Fruit fly (Drosophila melanogaster): Measurements from ENCODE around the gene RpS21.

The RpS21 gene

DNA sequence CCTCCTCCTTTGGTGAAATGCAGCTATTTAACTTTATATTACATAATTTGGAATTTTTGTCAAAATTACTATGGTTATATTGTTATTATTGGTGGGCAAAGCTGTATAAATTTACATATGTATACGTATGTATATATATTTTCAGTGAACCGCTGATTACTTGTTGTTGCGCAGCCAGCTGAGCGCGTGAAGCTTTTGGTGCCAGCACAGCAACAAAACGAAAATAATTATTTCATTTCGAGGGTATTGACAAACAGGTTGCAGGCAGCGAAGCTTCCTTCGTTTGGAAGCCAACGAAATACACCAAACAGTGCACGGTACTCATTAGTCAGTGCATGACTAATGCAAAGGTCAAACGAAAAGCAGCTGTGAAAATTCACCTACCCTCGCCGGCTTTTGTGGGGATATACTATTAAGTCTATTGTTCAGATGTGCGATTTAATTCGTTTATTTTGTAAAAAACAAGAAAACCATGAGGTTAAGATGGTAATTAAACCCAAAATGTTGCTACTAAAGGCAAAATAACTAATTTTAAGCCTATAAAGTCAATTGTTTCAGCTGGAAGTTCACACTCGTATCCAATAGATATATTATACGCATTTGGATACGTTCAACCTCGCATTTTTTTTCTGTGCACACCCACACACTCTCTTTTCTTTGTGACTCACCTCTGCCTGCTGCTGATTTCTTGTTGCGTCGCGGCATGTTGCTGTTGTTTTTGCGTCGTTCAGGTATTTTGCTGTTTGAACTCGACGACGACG, 17.3 kb downstream of the RpS21 start (continued):
- TF ChIP-seq Meics (GFP tag; optimal IDR thresholded peaks at IDR 0.05) = peak; percentile 63
- no peak for TF ChIP-seq dmrt11E (tag; optimal IDR thresholded peaks at IDR 0.05)
- no peak for TF ChIP-seq CG17359 (tag; optimal IDR thresholded peaks at IDR 0.05)
- no peak for TF ChIP-seq Deaf1 (tag; optimal IDR thresholded peaks at IDR 0.05)
- TF ChIP-seq CG18011 (GFP tag; optimal IDR thresholded peaks at IDR 0.05) = no peak
- TF ChIP-seq Elba2 (GFP tag; optimal IDR thresholded peaks at IDR 0.05) = no peak
- TF ChIP-seq CG13296 (GFP tag; optimal IDR thresholded peaks at IDR 0.05) = no peak
- TF ChIP-seq Dip2 (GFP tag; IDR thresholded peaks at IDR 0.05) = no peak
- TF ChIP-seq Nf-YC (tag; optimal IDR thresholded peaks at IDR 0.05) = no peak
- no peak for TF ChIP-seq Fer1 (GFP tag; optimal IDR thresholded peaks at IDR 0.05)
- no peak for TF ChIP-seq wdn (GFP tag; IDR thresholded peaks at IDR 0.05)
- TF ChIP-seq CG10209 (GFP tag; optimal IDR thresholded peaks at IDR 0.05) = no peak
- no peak for TF ChIP-seq CG6791 (GFP tag; IDR thresholded peaks at IDR 0.05; ENCODE audit: partially characterized antibody)
- peak; percentile 50 for TF ChIP-seq mam (GFP tag; optimal IDR thresholded peaks at IDR 0.05)
- TF ChIP-seq Dfd (GFP tag; optimal IDR thresholded peaks at IDR 0.05) = no peak
- 0 out of 2 replicates have a peak, but pooled peaks have one; percentile 29 for TF ChIP-seq chm (GFP tag; IDR thresholded peaks at IDR 0.05)
- TF ChIP-seq Stat92E (GFP tag; optimal IDR thresholded peaks at IDR 0.05) = no peak
- no peak for TF ChIP-seq CG14441 (GFP tag; IDR thresholded peaks at IDR 0.05)
- TF ChIP-seq CG12942 (GFP tag; optimal IDR thresholded peaks at IDR 0.05) = no peak
- TF ChIP-seq al (GFP tag; IDR thresholded peaks at IDR 0.05) = peak; percentile 33; the same call in 1 of the 2 replicates
- no peak for TF ChIP-seq CG17829 (tag; optimal IDR thresholded peaks at IDR 0.05)
- no peak for TF ChIP-seq Bteb2 (GFP tag; optimal IDR thresholded peaks at IDR 0.05)
- no peak for TF ChIP-seq otp (GFP tag; IDR thresholded peaks at IDR 0.05)
- peak; percentile 7 for TF ChIP-seq nmo (GFP tag; optimal IDR thresholded peaks at IDR 0.05)
- peak; percentile 26 for TF ChIP-seq Sox100B (GFP tag; optimal IDR thresholded peaks at IDR 0.05)
- no peak for TF ChIP-seq CG32767 (GFP tag; IDR thresholded peaks at IDR 0.05)
- TF ChIP-seq CHES-1-like (GFP tag; optimal IDR thresholded peaks at IDR 0.05) = peak; percentile 2
- TF ChIP-seq CG8924 (tag; optimal IDR thresholded peaks at IDR 0.05) = no peak
- no peak for TF ChIP-seq HmgD (GFP tag; optimal IDR thresholded peaks at IDR 0.05)
- no peak for TF ChIP-seq CG14014 (GFP tag; IDR thresholded peaks at IDR 0.05)
- TF ChIP-seq unpg (GFP tag; optimal IDR thresholded peaks at IDR 0.05) = no peak
- TF ChIP-seq vnd (GFP tag; IDR thresholded peaks at IDR 0.05; ENCODE audit: partially characterized antibody) = no peak
- TF ChIP-seq HLH4C (GFP tag; IDR thresholded peaks at IDR 0.05; ENCODE audit: partially characterized antibody) = no peak
- no peak for TF ChIP-seq CG4854 (GFP tag; optimal IDR thresholded peaks at IDR 0.05)
- no peak for TF ChIP-seq gfzf (GFP tag; optimal IDR thresholded peaks at IDR 0.05)
- TF ChIP-seq lbe (GFP tag; optimal IDR thresholded peaks at IDR 0.05) = no peak
- no peak for TF ChIP-seq CG32772 (GFP tag; IDR thresholded peaks at IDR 0.05)
- TF ChIP-seq CG4404 (GFP tag; IDR thresholded peaks at IDR 0.05) = no peak
- TF ChIP-seq CG2129 (GFP tag; IDR thresholded peaks at IDR 0.05; ENCODE audit: partially characterized antibody) = no peak
- no peak for TF ChIP-seq cato (GFP tag; optimal IDR thresholded peaks at IDR 0.05; ENCODE audit: borderline replicate concordance)
- TF ChIP-seq CG10654 (GFP tag; optimal IDR thresholded peaks at IDR 0.05) = no peak
- no peak for TF ChIP-seq zfh1 (GFP tag; IDR thresholded peaks at IDR 0.05)
- TF ChIP-seq CG2678 (tag; optimal IDR thresholded peaks at IDR 0.05) = peak; percentile 37
- TF ChIP-seq usp (GFP tag; optimal IDR thresholded peaks at IDR 0.05) = no peak
- no peak for TF ChIP-seq CG11398 (GFP tag; optimal IDR thresholded peaks at IDR 0.05)
- TF ChIP-seq pita (GFP tag; optimal IDR thresholded peaks at IDR 0.05) = no peak
- peak; percentile 11 for TF ChIP-seq ERR (GFP tag; optimal IDR thresholded peaks at IDR 0.05)
- TF ChIP-seq wek (GFP tag; optimal IDR thresholded peaks at IDR 0.05) = no peak
- TF ChIP-seq Nf-YB (GFP tag; optimal IDR thresholded peaks at IDR 0.05) = no peak

Measured in whole organism, embryonic.